Worm (Caenorhabditis elegans) whole organism, young adult: ENCODE data around the gene dhs-21.
A peak's percentile ranks its signal among the peaks of the same experiment; 100 is the strongest.

Experiments used
- C06A6.2 ChIP-seq: fragments of 200-800 bp; sonication (Bioruptor generic); conservative IDR thresholded peaks from 2 replicates; pipeline ENCODE4 v1.3.6; 2022; ENCODE audit warnings: missing genetic modification characterization, missing compliant biosample characterization
- D2030.7 ChIP-seq: fragments of 200-800 bp; sonication (Bioruptor generic); IDR thresholded peaks from 2 replicates; pipeline ENCODE4 v1.3.6; 2022; ENCODE audit warnings: missing genetic modification reagents, missing genetic modification characterization, missing compliant biosample characterization
- F22D6.2 ChIP-seq: sonication (generic microtip); optimal IDR thresholded peaks from 2 replicates; lab custom pipeline; 2016; ENCODE audit warnings: mild to moderate bottlenecking, missing genetic modification characterization, missing compliant biosample characterization
- F23B12.7 ChIP-seq: sonication (generic microtip); optimal IDR thresholded peaks from 2 replicates; lab custom pipeline; 2017; ENCODE audit warnings: missing genetic modification characterization, mild to moderate bottlenecking, missing compliant biosample characterization, antibody characterized with exemption, moderate library complexity; ENCODE audit not compliant: insufficient read depth
- F52B5.7 ChIP-seq: sonication (generic microtip); optimal IDR thresholded peaks from 2 replicates; lab custom pipeline; 2016; ENCODE audit warnings: mild to moderate bottlenecking, missing genetic modification characterization, missing compliant biosample characterization
- F57A8.1 ChIP-seq: fragments of 200-800 bp; sonication (Bioruptor generic); optimal IDR thresholded peaks from 2 replicates; lab custom pipeline; 2018; ENCODE audit warnings: mild to moderate bottlenecking, missing genetic modification characterization, moderate library complexity, missing compliant biosample characterization
- K12H6.12 ChIP-seq: fragments of 200-800 bp; sonication (Bioruptor generic); optimal IDR thresholded peaks from 2 replicates; lab custom pipeline; 2018; ENCODE audit warnings: mild to moderate bottlenecking, missing genetic modification characterization, missing compliant biosample characterization
- Y53G8AR.9 ChIP-seq: fragments of 200-800 bp; sonication (Bioruptor generic); conservative IDR thresholded peaks from 2 replicates; pipeline ENCODE4 v1.3.6; 2022; ENCODE audit warnings: missing genetic modification reagents, missing genetic modification characterization, missing compliant biosample characterization
- Y56A3A.18 ChIP-seq: fragments of 200-800 bp; sonication (Bioruptor generic); IDR thresholded peaks from 2 replicates; pipeline ENCODE4 v1.3.6; 2022; ENCODE audit warnings: missing genetic modification reagents, missing genetic modification characterization, missing compliant biosample characterization
- Y79H2A.3 ChIP-seq: fragments of 200-800 bp; sonication (Bioruptor generic); conservative IDR thresholded peaks from 2 replicates; pipeline ENCODE4 v1.3.6; 2022; ENCODE audit warnings: missing genetic modification reagents, missing genetic modification characterization, missing compliant biosample characterization
- Y95B8A.8 ChIP-seq: fragments of 200-800 bp; sonication (Bioruptor generic); IDR thresholded peaks from 2 replicates; pipeline ENCODE4 v1.3.6; 2022; ENCODE audit warnings: missing genetic modification reagents, missing genetic modification characterization, missing compliant biosample characterization
- ama-1 ChIP-seq, 3 experiments: fragments of 150-350 bp in 1 of 3; sonication (generic microtip) in 2 of 3; optimal IDR thresholded peaks; 2 replicates each; lab custom pipeline; 2014 to 2018; ENCODE audit warnings: missing biosample characterization in 2 of 3, missing genetic modification characterization in 2 of 3, missing genetic modification reagents in 2 of 3
- athp-1 ChIP-seq: sonication (generic microtip); optimal IDR thresholded peaks from 2 replicates; lab custom pipeline; 2017; ENCODE audit warnings: mild to moderate bottlenecking, missing genetic modification characterization, missing compliant biosample characterization
- attf-3 ChIP-seq: fragments of 200-800 bp; sonication (Bioruptor generic); conservative IDR thresholded peaks from 2 replicates; pipeline ENCODE4 v1.3.6; 2022; ENCODE audit warnings: missing genetic modification reagents, missing genetic modification characterization, missing compliant biosample characterization
- bed-2 ChIP-seq: fragments of 200-800 bp; sonication (Bioruptor generic); IDR thresholded peaks from 2 replicates; pipeline ENCODE4 v1.3.6; 2022; ENCODE audit warnings: missing genetic modification reagents, missing genetic modification characterization, missing compliant biosample characterization
- chd-7 ChIP-seq: sonication (generic microtip); optimal IDR thresholded peaks from 2 replicates; lab custom pipeline; 2016; ENCODE audit warnings: mild to moderate bottlenecking, missing genetic modification characterization, moderate library complexity, missing compliant biosample characterization
- dox-1 ChIP-seq: fragments of 200-800 bp; sonication (Bioruptor generic); IDR thresholded peaks from 2 replicates; pipeline ENCODE4 v1.3.6; 2022; ENCODE audit warnings: missing genetic modification reagents, missing genetic modification characterization, missing compliant biosample characterization
- dpl-1 ChIP-seq: fragments of 150-350 bp; optimal IDR thresholded peaks from 2 replicates; lab custom pipeline; 2014; ENCODE audit warnings: missing biosample characterization, missing genetic modification reagents, missing genetic modification characterization
- gei-17 ChIP-seq: fragments of 200-800 bp; sonication (Bioruptor generic); optimal IDR thresholded peaks from 2 replicates; lab custom pipeline; 2018; ENCODE audit warnings: mild to moderate bottlenecking, missing genetic modification characterization, missing compliant biosample characterization
- hlh-26 ChIP-seq: fragments of 200-800 bp; sonication (Bioruptor generic); conservative IDR thresholded peaks from 2 replicates; pipeline ENCODE4 v1.3.6; 2022; ENCODE audit warnings: missing genetic modification reagents, missing genetic modification characterization, missing compliant biosample characterization
- hmg-1.2 ChIP-seq: fragments of 200-800 bp; sonication (Bioruptor generic); IDR thresholded peaks from 2 replicates; pipeline ENCODE4 v1.3.6; 2022; ENCODE audit warnings: missing genetic modification reagents, missing genetic modification characterization, missing compliant biosample characterization
- hmg-20 ChIP-seq: fragments of 200-800 bp; sonication (Bioruptor generic); IDR thresholded peaks from 2 replicates; pipeline ENCODE4 v1.3.6; 2022; ENCODE audit warnings: missing genetic modification reagents, missing genetic modification characterization, missing compliant biosample characterization
- hrde-1 ChIP-seq: sonication (generic microtip); optimal IDR thresholded peaks from 2 replicates; lab custom pipeline; 2016; ENCODE audit warnings: missing genetic modification characterization, mild to moderate bottlenecking, missing compliant biosample characterization, moderate library complexity, missing genotype, missing genetic modification reagents, borderline replicate concordance
- let-526 ChIP-seq: fragments of 200-800 bp; sonication (Bioruptor generic); IDR thresholded peaks from 2 replicates; pipeline ENCODE4 v1.3.6; 2022; ENCODE audit warnings: missing genetic modification reagents, missing genetic modification characterization, missing compliant biosample characterization
- let-607 ChIP-seq, 2 experiments: fragments of 200-800 bp in 1 of 2; sonication (Bioruptor generic) in 1 of 2; sonication (generic microtip) in 1 of 2; optimal IDR thresholded peaks; 2 replicates each; lab custom pipeline; 2016 to 2018; ENCODE audit warnings: mild to moderate bottlenecking in 2 of 2, missing compliant biosample characterization in 2 of 2, missing genetic modification characterization in 2 of 2, moderate library complexity in 2 of 2, missing genotype in 1 of 2
- mcd-1 ChIP-seq: fragments of 200-800 bp; sonication (Bioruptor generic); IDR thresholded peaks from 2 replicates; pipeline ENCODE4 v1.3.6; 2022; ENCODE audit warnings: missing genetic modification reagents, missing genetic modification characterization, missing compliant biosample characterization
- nfya-1 ChIP-seq: sonication (generic microtip); optimal IDR thresholded peaks from 2 replicates; lab custom pipeline; 2017; ENCODE audit warnings: antibody characterized with exemption, missing compliant biosample characterization, missing genetic modification characterization, borderline replicate concordance; ENCODE audit not compliant: insufficient read depth
- nfyb-1 ChIP-seq: fragments of 200-800 bp; sonication (Bioruptor generic); IDR thresholded peaks from 2 replicates; pipeline ENCODE4 v1.3.6; 2022; ENCODE audit warnings: missing genetic modification reagents, missing genetic modification characterization, missing compliant biosample characterization
- nhr-80 ChIP-seq: sonication (generic microtip); optimal IDR thresholded peaks from 2 replicates; lab custom pipeline; 2016; ENCODE audit warnings: missing genetic modification characterization, missing compliant biosample characterization
- pbrm-1 ChIP-seq: fragments of 200-800 bp; sonication (Bioruptor generic); IDR thresholded peaks from 2 replicates; pipeline ENCODE4 v1.3.6; 2022; ENCODE audit warnings: missing genetic modification reagents, missing genetic modification characterization, missing compliant biosample characterization
- rcor-1 ChIP-seq: fragments of 200-800 bp; sonication (Bioruptor generic); IDR thresholded peaks from 2 replicates; pipeline ENCODE4 v1.3.6; 2022; ENCODE audit warnings: missing genetic modification reagents, missing genetic modification characterization, missing compliant biosample characterization
- rpc-1 ChIP-seq, 2 experiments: fragments of 150-350 bp in 1 of 2; sonication (generic microtip) in 1 of 2; optimal IDR thresholded peaks; 2 replicates each; lab custom pipeline; 2014 to 2018; ENCODE audit warnings: missing biosample characterization in 1 of 2, missing genetic modification characterization in 1 of 2, missing genetic modification reagents in 1 of 2, missing genotype in 1 of 2
- sea-2 ChIP-seq: fragments of 200-800 bp; sonication (Bioruptor generic); IDR thresholded peaks from 2 replicates; pipeline ENCODE4 v1.3.6; 2022; ENCODE audit warnings: missing genetic modification characterization, missing compliant biosample characterization
- snpc-1.3 ChIP-seq: sonication (generic microtip); optimal IDR thresholded peaks from 2 replicates; lab custom pipeline; 2017; ENCODE audit warnings: missing genetic modification characterization, mild to moderate bottlenecking, missing compliant biosample characterization, antibody characterized with exemption, moderate library complexity, missing genotype, missing genetic modification reagents; ENCODE audit not compliant: insufficient read depth
- snpc-3.4 ChIP-seq: sonication (generic microtip); optimal IDR thresholded peaks from 2 replicates; lab custom pipeline; 2017; ENCODE audit warnings: missing genetic modification characterization, mild to moderate bottlenecking, missing compliant biosample characterization, antibody characterized with exemption, moderate library complexity, missing genotype, missing genetic modification reagents
- somi-1 ChIP-seq: fragments of 200-800 bp; sonication (Bioruptor generic); optimal IDR thresholded peaks from 2 replicates; lab custom pipeline; 2018; ENCODE audit warnings: mild to moderate bottlenecking, missing genetic modification characterization, missing compliant biosample characterization
- sptf-2 ChIP-seq: fragments of 200-800 bp; sonication (Bioruptor generic); optimal IDR thresholded peaks from 2 replicates; lab custom pipeline; 2018; ENCODE audit warnings: mild to moderate bottlenecking, missing genetic modification characterization, missing compliant biosample characterization
- tbp1 ChIP-seq: fragments of 200-800 bp; sonication (Bioruptor generic); optimal IDR thresholded peaks from 2 replicates; lab custom pipeline; 2018; ENCODE audit warnings: mild to moderate bottlenecking, missing genetic modification characterization, missing compliant biosample characterization
- unc-130 ChIP-seq: sonication (generic microtip); optimal IDR thresholded peaks from 2 replicates; lab custom pipeline; 2016; ENCODE audit warnings: missing genetic modification reagents, missing genetic modification characterization, missing compliant biosample characterization
- xnd-1 ChIP-seq: sonication (generic microtip); optimal IDR thresholded peaks from 2 replicates; lab custom pipeline; 2016; ENCODE audit warnings: missing genotype, missing genetic modification reagents, missing genetic modification characterization, missing compliant biosample characterization
- zfh-2 ChIP-seq: fragments of 200-800 bp; sonication (Bioruptor generic); conservative IDR thresholded peaks from 2 replicates; pipeline ENCODE4 v1.3.6; 2022; ENCODE audit warnings: missing genetic modification reagents, missing genetic modification characterization, missing compliant biosample characterization
- ztf-26 ChIP-seq: sonication (generic microtip); optimal IDR thresholded peaks from 2 replicates; lab custom pipeline; 2017; ENCODE audit warnings: missing genetic modification characterization, missing compliant biosample characterization
- ztf-6 ChIP-seq: fragments of 200-800 bp; sonication (Bioruptor generic); IDR thresholded peaks from 2 replicates; pipeline ENCODE4 v1.3.6; 2022; ENCODE audit warnings: missing genetic modification reagents, missing genetic modification characterization, missing compliant biosample characterization

The dhs-21 gene

ce11 chrV:12733465-12734248, at the start of gene dhs-21, which contains the start of gene xbx-9:
dhs-21 (minus strand) TSS chrV:12733645.
xbx-9 (plus strand) TSS chrV:12734198.
- TF ChIP-seq nhr-80 (tag; lab: Kevin White, UChicago) (peak; percentile 70), unc-130 (no peak)

- TF ChIP-seq hmg-1.2 (GFP tag; lab: Robert Waterston, UW), result peak; percentile 76
- TF ChIP-seq C06A6.2, result no peak
- peak; percentile 13 for TF ChIP-seq gei-17 (GFP tag; lab: Kevin White, UChicago)
- peak; percentile 79 for TF ChIP-seq Y56A3A.18
- TF ChIP-seq sptf-2 (GFP tag; lab: Kevin White, UChicago), result peak; percentile 59
- TF ChIP-seq attf-3 (GFP tag; lab: Robert Waterston, UW), result peak; percentile 65
- TF ChIP-seq K12H6.12 (tag; lab: Kevin White, UChicago), result peak; percentile 44
- TF ChIP-seq Y95B8A.8 (GFP tag; lab: Robert Waterston, UW), result peak; percentile 33; the same call in 1 of the 2 replicates
- peak; percentile 60; the same call in 1 of the 2 replicates for TF ChIP-seq let-526
- TF ChIP-seq ztf-6 (GFP tag; lab: Robert Waterston, UW), result 0 out of 2 replicates have a peak, but pooled peaks have one; percentile 53
- TF ChIP-seq sea-2 (GFP tag; lab: Robert Waterston, UW), result 0 out of 2 replicates have a peak, but pooled peaks have one; percentile 45
- TF ChIP-seq hlh-26 (GFP tag; lab: Robert Waterston, UW), result no peak
- peak; percentile 66 for TF ChIP-seq F52B5.7 (tag; lab: Kevin White, UChicago)
- peak; percentile 17 for TF ChIP-seq unc-130
- peak; percentile 69 for TF ChIP-seq snpc-1.3 (tag; lab: Kevin White, UChicago)
- TF ChIP-seq dox-1 (GFP tag; lab: Robert Waterston, UW), result no peak; the same call in 1 of the 2 replicates
- TF ChIP-seq rpc-1 (optimal IDR thresholded peaks at IDR 0.05; lab: Kevin White, UChicago), result peak; percentile 87
- TF ChIP-seq rpc-1 (tag; optimal IDR thresholded peaks at IDR 0.05; lab: Kevin White, UChicago), result peak; percentile 89
- TF ChIP-seq ztf-26 (tag; lab: Kevin White, UChicago), result peak; percentile 51
- TF ChIP-seq zfh-2 (GFP tag; lab: Robert Waterston, UW), result no peak
- no peak for TF ChIP-seq dpl-1
- TF ChIP-seq somi-1 (GFP tag; lab: Kevin White, UChicago), result peak; percentile 65
- no peak for TF ChIP-seq hrde-1 (tag; lab: Kevin White, UChicago)
- TF ChIP-seq mcd-1, result peak; percentile 72
- TF ChIP-seq let-607 (tag; optimal IDR thresholded peaks at IDR 0.05; lab: Kevin White, UChicago), result peak; percentile 8 to 22
- TF ChIP-seq athp-1 (tag; lab: Kevin White, UChicago), result peak; percentile 72
- peak; percentile 83 for TF ChIP-seq F23B12.7
- TF ChIP-seq D2030.7 (GFP tag; lab: Robert Waterston, UW), result peak; percentile 68
- TF ChIP-seq F57A8.1, result peak; percentile 68
- peak; percentile 49 for TF ChIP-seq rcor-1 (GFP tag; lab: Robert Waterston, UW)
- no peak for TF ChIP-seq Y53G8AR.9 (GFP tag; lab: Robert Waterston, UW)
- no peak for TF ChIP-seq xnd-1 (tag; lab: Kevin White, UChicago)
- TF ChIP-seq hmg-20 (GFP tag; lab: Robert Waterston, UW), result peak; percentile 53; the same call in 1 of the 2 replicates
- no peak for TF ChIP-seq bed-2 (GFP tag; lab: Robert Waterston, UW)
- TF ChIP-seq nfya-1, result no peak
- TF ChIP-seq snpc-3.4, result peak; percentile 65
- peak; percentile 84 for TF ChIP-seq Y79H2A.3 (GFP tag; lab: Robert Waterston, UW)
- TF ChIP-seq ama-1 (optimal IDR thresholded peaks at IDR 0.05; lab: Kevin White, UChicago), result no peak
- TF ChIP-seq ama-1 (GFP tag; optimal IDR thresholded peaks at IDR 0.05; lab: Kevin White, UChicago), result peak in 1 of 2 experiments; percentile 76
- TF ChIP-seq pbrm-1 (GFP tag; lab: Robert Waterston, UW), result peak; percentile 81
- peak; percentile 83 for TF ChIP-seq chd-7 (tag; lab: Kevin White, UChicago)
- TF ChIP-seq nfyb-1 (GFP tag; lab: Robert Waterston, UW), result peak; percentile 75
- no peak for TF ChIP-seq F22D6.2 (tag; lab: Kevin White, UChicago)
- TF ChIP-seq tbp1 (GFP tag; lab: Kevin White, UChicago), result peak; percentile 99
Measured at ce11 chrV:12780248-12780647, 46.8 kb upstream of the dhs-21 start.
